Fruit fly (Drosophila melanogaster) S2 (cell line): ENCODE measurements around the gene mor.

ENCODE experiments used
- CG8478 ChIP-seq: fragments of >200 bp; optimal IDR thresholded peaks from 2 replicates; lab custom pipeline; 2018
- CTCF ChIP-seq, 2 experiments: fragments of >200 bp; optimal IDR thresholded peaks; 2 replicates each; lab custom pipeline; 2018

DNA sequence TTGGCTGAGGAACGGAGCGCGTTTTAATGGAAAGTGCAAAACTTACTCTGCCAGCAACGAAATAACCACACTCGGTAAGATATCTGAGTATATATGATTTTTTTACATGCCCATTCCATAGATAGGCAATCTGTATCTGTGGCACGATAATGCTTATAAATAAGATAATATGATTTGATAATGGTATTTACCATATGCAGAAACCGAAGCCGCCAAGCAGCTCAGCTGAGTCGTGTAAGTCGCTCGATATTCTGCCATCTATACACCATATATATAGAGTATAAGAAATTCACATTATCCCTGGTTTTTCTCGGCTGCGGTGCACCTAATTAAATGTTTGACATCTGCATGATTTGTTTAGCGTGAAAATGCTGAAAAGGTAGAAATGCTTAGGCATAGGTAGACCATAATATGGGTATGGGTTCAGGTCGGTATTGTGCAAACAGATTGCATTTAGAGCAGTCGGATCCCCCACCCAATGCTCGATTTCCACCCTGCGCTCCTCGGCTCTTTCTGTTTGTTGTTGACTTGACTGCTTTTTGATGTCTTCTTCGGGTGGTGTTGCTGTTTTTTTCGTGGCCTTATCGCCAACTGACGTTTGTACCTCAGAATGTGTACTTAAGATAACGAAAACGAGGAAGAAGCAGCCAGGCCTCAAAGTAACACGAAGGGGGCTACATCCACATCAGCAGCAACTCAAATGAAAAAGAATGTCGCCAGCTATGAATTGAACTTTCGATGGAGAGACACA, 34.3 kb upstream of the mor start:
- no peak for TF ChIP-seq CTCF (optimal IDR thresholded peaks at IDR 0.05; lab: Kevin White, UChicago)
- no peak for TF ChIP-seq CG8478 (lab: Kevin White, UChicago)
